Fruit fly (Drosophila melanogaster) whole organism, embryonic: ENCODE results near the gene Claspin.

ENCODE experiments used
- ATbp ChIP-seq: fragments of 200-800 bp; sonication (Bioruptor generic); optimal IDR thresholded peaks from 2 replicates; lab custom pipeline; 2017; ENCODE audit warnings: missing biosample characterization, mild to moderate bottlenecking, missing genetic modification characterization, missing genetic modification reagents
- CG11560 ChIP-seq: fragments of 200-800 bp; sonication (Bioruptor generic); IDR thresholded peaks from 3 replicates; pipeline ENCODE4 v1.3.6; 2022; ENCODE audit warnings: missing biosample characterization, missing genetic modification characterization
- CG12071 ChIP-seq: fragments of 200-800 bp; sonication (Bioruptor generic); optimal IDR thresholded peaks from 3 replicates; lab custom pipeline; 2018; ENCODE audit warnings: missing biosample characterization, mild to moderate bottlenecking, missing genetic modification characterization
- CG12104 ChIP-seq: fragments of 200-800 bp; sonication (Bioruptor generic); optimal IDR thresholded peaks from 3 replicates; lab custom pipeline; 2016; ENCODE audit warnings: missing biosample characterization, missing genetic modification characterization
- CG12659 ChIP-seq: fragments of 200-800 bp; sonication (Bioruptor generic); optimal IDR thresholded peaks from 3 replicates; lab custom pipeline; 2017; ENCODE audit warnings: mild to moderate bottlenecking, missing biosample characterization, missing genetic modification reagents, missing genetic modification characterization
- CG12769 ChIP-seq: fragments of 200-800 bp; sonication (Bioruptor generic); optimal IDR thresholded peaks from 2 replicates; lab custom pipeline; 2019; ENCODE audit warnings: missing biosample characterization, mild to moderate bottlenecking, missing genetic modification characterization, moderate library complexity
- CG14710 ChIP-seq: fragments of 200-800 bp; sonication (Bioruptor generic); optimal IDR thresholded peaks from 3 replicates; lab custom pipeline; 2019; ENCODE audit warnings: missing biosample characterization, mild to moderate bottlenecking, missing genetic modification characterization, moderate library complexity
- CG18619 ChIP-seq: fragments of 200-800 bp; sonication (Bioruptor generic); optimal IDR thresholded peaks from 3 replicates; lab custom pipeline; 2017; ENCODE audit warnings: missing biosample characterization, mild to moderate bottlenecking, missing genetic modification characterization
- CG33557 ChIP-seq: fragments of 200-800 bp; sonication (Bioruptor generic); optimal IDR thresholded peaks from 2 replicates; lab custom pipeline; 2019; ENCODE audit warnings: missing biosample characterization, mild to moderate bottlenecking, missing genetic modification characterization, moderate library complexity
- CG4854 ChIP-seq: fragments of 200-800 bp; sonication (Bioruptor generic); optimal IDR thresholded peaks from 2 replicates; lab custom pipeline; 2016; ENCODE audit warnings: missing biosample characterization, missing genetic modification characterization, inconsistent platforms
- CG6254 ChIP-seq: fragments of 200-800 bp; sonication (Bioruptor generic); optimal IDR thresholded peaks from 3 replicates; lab custom pipeline; 2017; ENCODE audit warnings: mild to moderate bottlenecking, missing biosample characterization, missing genetic modification reagents, missing genetic modification characterization
- CG7839 ChIP-seq: fragments of 200-800 bp; sonication (Bioruptor generic); optimal IDR thresholded peaks from 3 replicates; lab custom pipeline; 2018; ENCODE audit warnings: missing biosample characterization, mild to moderate bottlenecking, missing genetic modification characterization, moderate library complexity
- CG8281 ChIP-seq: fragments of 200-800 bp; sonication (Bioruptor generic); optimal IDR thresholded peaks from 2 replicates; lab custom pipeline; 2018; ENCODE audit warnings: missing biosample characterization, mild to moderate bottlenecking, missing genetic modification characterization, moderate library complexity
- CHES-1-like ChIP-seq: fragments of 200-800 bp; sonication (Bioruptor generic); optimal IDR thresholded peaks from 2 replicates; lab custom pipeline; 2016; ENCODE audit warnings: missing biosample characterization, missing genetic modification characterization
- CrebB ChIP-seq: fragments of 200-800 bp; sonication (Bioruptor generic); optimal IDR thresholded peaks from 3 replicates; lab custom pipeline; 2018; ENCODE audit warnings: missing biosample characterization, mild to moderate bottlenecking, missing genetic modification characterization
- D19A ChIP-seq: fragments of 200-800 bp; optimal IDR thresholded peaks from 3 replicates; lab custom pipeline; 2019; ENCODE audit warnings: missing biosample characterization, mild to moderate bottlenecking, missing genetic modification characterization, moderate library complexity
- Dll ChIP-seq: fragments of 200-800 bp; sonication (Bioruptor generic); IDR thresholded peaks from 4 replicates; pipeline ENCODE4 v1.3.6; 2022; ENCODE audit warnings: missing biosample characterization, missing genetic modification characterization; ENCODE audit not compliant: partially characterized antibody
- ERR ChIP-seq: fragments of 200-800 bp; sonication (Bioruptor generic); optimal IDR thresholded peaks from 2 replicates; lab custom pipeline; 2016; ENCODE audit warnings: missing biosample characterization, missing genetic modification characterization
- H2.0 ChIP-seq: fragments of 200-800 bp; sonication (Bioruptor generic); IDR thresholded peaks from 2 replicates; pipeline ENCODE4 v1.3.6; 2022; ENCODE audit warnings: missing biosample characterization, missing genetic modification characterization
- Hmr ChIP-seq: fragments of 200-800 bp; sonication (Bioruptor generic); optimal IDR thresholded peaks from 3 replicates; lab custom pipeline; 2017; ENCODE audit warnings: mild to moderate bottlenecking, missing biosample characterization, missing genetic modification reagents, missing genetic modification characterization
- Mes4 ChIP-seq: fragments of 200-800 bp; sonication (Bioruptor generic); optimal IDR thresholded peaks from 2 replicates; lab custom pipeline; 2016; ENCODE audit warnings: missing biosample characterization, missing genetic modification characterization
- Mrtf ChIP-seq: fragments of 200-800 bp; sonication (Bioruptor generic); IDR thresholded peaks from 3 replicates; pipeline ENCODE4 v1.3.6; 2022; ENCODE audit warnings: missing biosample characterization, missing genetic modification characterization
- NfI ChIP-seq: fragments of 200-800 bp; sonication (Bioruptor generic); optimal IDR thresholded peaks from 3 replicates; lab custom pipeline; 2018; ENCODE audit warnings: missing biosample characterization, mild to moderate bottlenecking, missing genetic modification characterization, moderate library complexity
- Six4 ChIP-seq: fragments of 200-800 bp; sonication (Bioruptor generic); optimal IDR thresholded peaks from 2 replicates; lab custom pipeline; 2016; ENCODE audit warnings: missing biosample characterization, missing genetic modification characterization
- Sox100B ChIP-seq: fragments of 200-800 bp; sonication (Bioruptor generic); optimal IDR thresholded peaks from 3 replicates; lab custom pipeline; 2018; ENCODE audit warnings: missing biosample characterization, mild to moderate bottlenecking, missing genetic modification characterization
- Sox102F ChIP-seq: fragments of 200-800 bp; sonication (Bioruptor generic); optimal IDR thresholded peaks from 2 replicates; lab custom pipeline; 2018; ENCODE audit warnings: missing biosample characterization, mild to moderate bottlenecking, missing genetic modification characterization, moderate library complexity
- YL-1 ChIP-seq: fragments of 200-800 bp; sonication (Bioruptor generic); optimal IDR thresholded peaks from 3 replicates; lab custom pipeline; 2017; ENCODE audit warnings: missing biosample characterization, mild to moderate bottlenecking, missing genetic modification characterization
- ac ChIP-seq: fragments of 200-800 bp; sonication (Bioruptor generic); optimal IDR thresholded peaks from 3 replicates; lab custom pipeline; 2017; ENCODE audit warnings: missing biosample characterization, mild to moderate bottlenecking, missing genetic modification characterization
- bowl ChIP-seq: fragments of 200-800 bp; sonication (Bioruptor generic); IDR thresholded peaks from 2 replicates; pipeline ENCODE4 v1.3.6; 2022; ENCODE audit warnings: missing biosample characterization, missing genetic modification characterization
- ci ChIP-seq: fragments of 200-800 bp; sonication (Bioruptor generic); IDR thresholded peaks from 3 replicates; pipeline ENCODE4 v1.3.6; 2022; ENCODE audit warnings: missing biosample characterization, missing genetic modification characterization
- dm ChIP-seq: fragments of 200-800 bp; sonication (Bioruptor generic); optimal IDR thresholded peaks from 3 replicates; lab custom pipeline; 2016; ENCODE audit warnings: missing biosample characterization, missing genetic modification characterization
- dmrt11E ChIP-seq: fragments of 200-800 bp; sonication (Bioruptor generic); optimal IDR thresholded peaks from 3 replicates; lab custom pipeline; 2018; ENCODE audit warnings: missing biosample characterization, mild to moderate bottlenecking, missing genetic modification characterization, moderate library complexity
- ems ChIP-seq: fragments of 200-800 bp; sonication (Bioruptor generic); optimal IDR thresholded peaks from 3 replicates; lab custom pipeline; 2016; ENCODE audit warnings: missing biosample characterization, missing genetic modification characterization
- fu2 ChIP-seq: fragments of 200-800 bp; sonication (Bioruptor generic); optimal IDR thresholded peaks from 2 replicates; lab custom pipeline; 2016; ENCODE audit warnings: missing biosample characterization, missing genetic modification characterization
- insv ChIP-seq, 2 experiments: fragments of 200-800 bp; sonication (Bioruptor generic); optimal IDR thresholded peaks; 3 replicates each; lab custom pipeline; 2016 to 2018; ENCODE audit warnings: missing biosample characterization in 2 of 2, missing genetic modification characterization in 2 of 2
- kah ChIP-seq: fragments of 200-800 bp; sonication (Bioruptor generic); optimal IDR thresholded peaks from 2 replicates; lab custom pipeline; 2018; ENCODE audit warnings: missing biosample characterization, mild to moderate bottlenecking, missing genetic modification characterization
- kni ChIP-seq: fragments of 200-800 bp; sonication (Bioruptor generic); optimal IDR thresholded peaks from 3 replicates; lab custom pipeline; 2017; ENCODE audit warnings: mild to moderate bottlenecking, missing biosample characterization, missing genetic modification reagents, missing genetic modification characterization
- lov ChIP-seq, 2 experiments: fragments of 200-800 bp in 1 of 2; fragments of >200 bp in 1 of 2; sonication (Bioruptor generic) in 1 of 2; IDR thresholded peaks in 1 of 2; optimal IDR thresholded peaks in 1 of 2; 2 replicates in 1 of 2; 3 replicates in 1 of 2; pipeline versions ENCODE4 v1.3.6 to Lab custom; 2017 to 2022; ENCODE audit warnings: missing biosample characterization in 1 of 2, missing genetic modification characterization in 1 of 2
- nau ChIP-seq: fragments of 200-800 bp; sonication (Bioruptor generic); optimal IDR thresholded peaks from 3 replicates; lab custom pipeline; 2017; ENCODE audit warnings: missing biosample characterization, mild to moderate bottlenecking, missing genetic modification characterization, missing genetic modification reagents
- otp ChIP-seq: fragments of 200-800 bp; sonication (Bioruptor generic); IDR thresholded peaks from 3 replicates; pipeline ENCODE4, ENCODE4 v1.3.6; 2022; ENCODE audit warnings: missing biosample characterization, missing genetic modification characterization
- pnt ChIP-seq: fragments of 200-800 bp; sonication (Bioruptor generic); optimal IDR thresholded peaks from 3 replicates; lab custom pipeline; 2016; ENCODE audit warnings: missing biosample characterization, missing genetic modification characterization
- prd ChIP-seq, 3 experiments: fragments of >200 bp in 2 of 3; fragments of 200-800 bp in 1 of 3; sonication (Bioruptor generic) in 1 of 3; optimal IDR thresholded peaks in 2 of 3; IDR thresholded peaks in 1 of 3; 2 replicates in 2 of 3; 3 replicates in 1 of 3; pipeline versions ENCODE4 v1.3.6 to Lab custom; 2017 to 2022; ENCODE audit warnings: missing biosample characterization in 1 of 3, missing genetic modification characterization in 1 of 3
- sens-2 ChIP-seq: fragments of 200-800 bp; sonication (Bioruptor generic); IDR thresholded peaks from 2 replicates; pipeline ENCODE4 v1.3.6; 2022; ENCODE audit warnings: missing biosample characterization, missing genetic modification characterization
- so ChIP-seq: fragments of 200-800 bp; sonication (Bioruptor generic); IDR thresholded peaks from 3 replicates; pipeline ENCODE4 v1.3.6; 2022; ENCODE audit warnings: missing biosample characterization, missing genetic modification characterization
- trh ChIP-seq: fragments of 200-800 bp; sonication (Bioruptor generic); optimal IDR thresholded peaks from 2 replicates; lab custom pipeline; 2016; ENCODE audit warnings: missing biosample characterization, missing genetic modification characterization
- ttk ChIP-seq: fragments of 200-800 bp; sonication (Bioruptor generic); IDR thresholded peaks from 2 replicates; pipeline ENCODE4 v2.1.2; 2022; ENCODE audit warnings: missing biosample characterization, missing genetic modification characterization
- vvl ChIP-seq: fragments of 200-800 bp; sonication (Bioruptor generic); IDR thresholded peaks from 2 replicates; pipeline ENCODE4 v1.3.6; 2022; ENCODE audit warnings: missing biosample characterization, missing genetic modification characterization

Gene Claspin

dm6 chr3L:4363887-4364794 lies 50.9 kb downstream of the Claspin start, which contains the start of the genes Cip4 and mRpS6 (continued):
- TF ChIP-seq kni (GFP tag; lab: Kevin White, UChicago) = no peak
- TF ChIP-seq YL-1 (GFP tag; lab: Kevin White, UChicago) = peak; percentile 61
- TF ChIP-seq nau (GFP tag; lab: Kevin White, UChicago) = no peak
- peak; percentile 87 for TF ChIP-seq Hmr
- no peak for TF ChIP-seq pnt
- TF ChIP-seq CrebB (tag; lab: Kevin White, UChicago) = no peak
- peak; percentile 82 for TF ChIP-seq vvl (GFP tag; lab: Robert Waterston, UW)
- peak; percentile 52 for TF ChIP-seq CG8281 (tag; lab: Kevin White, UChicago)
- 0 out of 3 replicates have a peak, but pooled peaks have one; percentile 42 for TF ChIP-seq CG11560 (tag; lab: Robert Waterston, UW)
- TF ChIP-seq CG7839 = peak; percentile 88
- TF ChIP-seq bowl (GFP tag; lab: Robert Waterston, UW) = peak; percentile 65; the same call in 1 of the 2 replicates
- TF ChIP-seq kah (GFP tag; lab: Kevin White, UChicago) = no peak
- peak; percentile 80 for TF ChIP-seq CG18619
- peak; percentile 65 for TF ChIP-seq Dll (GFP tag; lab: Robert Waterston, UW)
- peak; percentile 79; the same call in 2 of the 3 replicates for TF ChIP-seq otp (GFP tag; lab: Robert Waterston, UW)
- TF ChIP-seq CG12659 (GFP tag; lab: Kevin White, UChicago) = peak; percentile 89
- peak; percentile 59 for TF ChIP-seq CG33557 (GFP tag; lab: Kevin White, UChicago)
- peak; percentile 69 for TF ChIP-seq trh (GFP tag; lab: Kevin White, UChicago)
- TF ChIP-seq Six4 = peak; percentile 61
- TF ChIP-seq fu2 (GFP tag; lab: Kevin White, UChicago) = peak; percentile 10
- peak; percentile 27 for TF ChIP-seq Sox100B (GFP tag; lab: Kevin White, UChicago)
- TF ChIP-seq ERR (GFP tag; lab: Kevin White, UChicago) = no peak
- peak; percentile 63 for TF ChIP-seq ttk (GFP tag; lab: Robert Waterston, UW)
- TF ChIP-seq CG12769 (tag; lab: Kevin White, UChicago) = peak; percentile 42
- TF ChIP-seq insv (GFP tag; optimal IDR thresholded peaks at IDR 0.05; lab: Kevin White, UChicago) = peak in 1 of 2 experiments; percentile 56
- TF ChIP-seq CG12071 = no peak
- peak; percentile 75 for TF ChIP-seq dmrt11E (tag; lab: Kevin White, UChicago)
- no peak for TF ChIP-seq prd (optimal IDR thresholded peaks at IDR 0.05; lab: Kevin White, UChicago)
- peak; percentile 76 for TF ChIP-seq prd (GFP tag; IDR thresholded peaks at IDR 0.05; lab: Robert Waterston, UW)
- peak; percentile 85 for TF ChIP-seq so (GFP tag; lab: Robert Waterston, UW)
- TF ChIP-seq CHES-1-like (GFP tag; lab: Kevin White, UChicago) = peak; percentile 16
- TF ChIP-seq H2.0 (GFP tag; lab: Robert Waterston, UW) = peak; percentile 90
- TF ChIP-seq lov (optimal IDR thresholded peaks at IDR 0.05; lab: Kevin White, UChicago) = no peak
- TF ChIP-seq lov (GFP tag; IDR thresholded peaks at IDR 0.05; lab: Robert Waterston, UW) = peak; percentile 65; the same call in 2 of the 3 replicates
- peak; percentile 66 for TF ChIP-seq CG12104 (GFP tag; lab: Kevin White, UChicago)
- peak; percentile 84 for TF ChIP-seq sens-2 (GFP tag; lab: Robert Waterston, UW)
- TF ChIP-seq Mrtf = peak; percentile 77; the same call in 2 of the 3 replicates
- no peak for TF ChIP-seq Mes4
- TF ChIP-seq NfI (GFP tag; lab: Kevin White, UChicago) = peak; percentile 85
- TF ChIP-seq D19A (tag; lab: Kevin White, UChicago) = no peak
- TF ChIP-seq CG14710 (tag; lab: Kevin White, UChicago) = peak; percentile 51
- TF ChIP-seq CG6254 (GFP tag; lab: Kevin White, UChicago) = no peak
- TF ChIP-seq ems = peak; percentile 61
- TF ChIP-seq ci (GFP tag; lab: Robert Waterston, UW) = peak; percentile 90
- no peak for TF ChIP-seq CG4854 (GFP tag; lab: Kevin White, UChicago)
- TF ChIP-seq ac = peak; percentile 28
- peak; percentile 84 for TF ChIP-seq Sox102F (GFP tag; lab: Kevin White, UChicago)
- peak; percentile 69 for TF ChIP-seq ATbp (GFP tag; lab: Kevin White, UChicago)
- peak; percentile 28 for TF ChIP-seq dm (GFP tag; lab: Kevin White, UChicago)
